Fruit fly (Drosophila melanogaster): ENCODE measurements around the gene CG14636.

DNA sequence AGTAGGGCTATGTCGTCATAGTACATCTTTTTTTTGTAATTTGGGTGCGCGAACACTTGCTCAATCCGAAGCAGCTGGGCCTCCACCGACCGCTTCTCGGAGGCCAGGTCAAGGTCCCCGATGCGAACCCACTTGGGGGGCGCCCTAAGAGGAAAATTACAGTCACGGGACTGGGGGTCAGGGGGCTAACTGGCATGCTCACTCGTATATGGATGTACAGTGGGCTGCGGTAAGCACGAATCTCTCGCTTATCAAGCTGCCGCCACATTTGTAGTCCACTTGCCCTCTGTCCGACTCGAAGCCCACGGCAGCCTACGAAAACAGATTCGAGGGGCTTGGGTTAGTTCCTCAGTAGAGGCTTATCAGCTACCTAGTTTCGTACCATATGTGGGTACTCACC is 26.7 kb upstream of the CG14636 start:
- TF ChIP-seq CG7368 (GFP tag; optimal IDR thresholded peaks at IDR 0.05): no peak
- no peak for TF ChIP-seq CG8119 (GFP tag; IDR thresholded peaks at IDR 0.05)
- no peak for TF ChIP-seq net (GFP tag; optimal IDR thresholded peaks at IDR 0.05)
- TF ChIP-seq Sox102F (GFP tag; optimal IDR thresholded peaks at IDR 0.05): no peak
- TF ChIP-seq CG11902 (GFP tag; optimal IDR thresholded peaks at IDR 0.05): no peak
- no peak for TF ChIP-seq CG4318 (GFP tag; optimal IDR thresholded peaks at IDR 0.05)
- TF ChIP-seq dsx (GFP tag; optimal IDR thresholded peaks at IDR 0.05; ENCODE audit: poor library complexity, severe bottlenecking): no peak
- no peak for TF ChIP-seq fd59A (GFP tag; optimal IDR thresholded peaks at IDR 0.05)
